Fruit fly (Drosophila melanogaster) whole organism, embryonic: ENCODE results near the gene Rab9Db.
A peak's percentile ranks its signal among the peaks of the same experiment; 100 is the strongest.

Experiments
- CG10431 ChIP-seq: fragments of 200-800 bp; sonication (Bioruptor generic); optimal IDR thresholded peaks from 3 replicates; lab custom pipeline; 2018; ENCODE audit warnings: missing biosample characterization, mild to moderate bottlenecking, missing genetic modification characterization
- CG12155 ChIP-seq: fragments of 200-800 bp; sonication (Bioruptor generic); optimal IDR thresholded peaks from 3 replicates; lab custom pipeline; 2016; ENCODE audit warnings: missing biosample characterization, missing genetic modification characterization
- CG12769 ChIP-seq: fragments of 200-800 bp; sonication (Bioruptor generic); optimal IDR thresholded peaks from 2 replicates; lab custom pipeline; 2019; ENCODE audit warnings: missing biosample characterization, mild to moderate bottlenecking, missing genetic modification characterization, moderate library complexity
- CG15073 ChIP-seq: fragments of 200-800 bp; sonication (Bioruptor generic); optimal IDR thresholded peaks from 2 replicates; lab custom pipeline; 2016; ENCODE audit warnings: missing biosample characterization, missing genetic modification characterization
- CG15269 ChIP-seq: fragments of 200-800 bp; sonication (Bioruptor generic); optimal IDR thresholded peaks from 2 replicates; lab custom pipeline; 2018; ENCODE audit warnings: missing biosample characterization, mild to moderate bottlenecking, missing genetic modification characterization, moderate library complexity
- CG16815 ChIP-seq: fragments of 200-800 bp; sonication (Bioruptor generic); optimal IDR thresholded peaks from 3 replicates; lab custom pipeline; 2017; ENCODE audit warnings: missing biosample characterization, mild to moderate bottlenecking, missing genetic modification characterization
- CG31441 ChIP-seq: fragments of 200-800 bp; sonication (Bioruptor generic); IDR thresholded peaks from 2 replicates; pipeline ENCODE4 v1.3.6; 2022; ENCODE audit warnings: missing biosample characterization, missing genetic modification characterization
- CG32772 ChIP-seq: fragments of 200-800 bp; sonication (Bioruptor generic); IDR thresholded peaks from 2 replicates; pipeline ENCODE4 v1.3.6; 2022; ENCODE audit warnings: missing biosample characterization, missing genetic modification characterization
- CG4820 ChIP-seq: fragments of 200-800 bp; sonication (Bioruptor generic); optimal IDR thresholded peaks from 3 replicates; lab custom pipeline; 2016; ENCODE audit warnings: missing biosample characterization, missing genetic modification characterization
- CG5180 ChIP-seq: fragments of 200-800 bp; sonication (Bioruptor generic); optimal IDR thresholded peaks from 3 replicates; lab custom pipeline; 2017; ENCODE audit warnings: missing biosample characterization, missing genetic modification characterization, mild to moderate bottlenecking, moderate library complexity, missing genetic modification reagents
- CG7271 ChIP-seq: fragments of 200-800 bp; sonication (Bioruptor generic); optimal IDR thresholded peaks from 2 replicates; lab custom pipeline; 2018; ENCODE audit warnings: missing biosample characterization, mild to moderate bottlenecking, missing genetic modification characterization, moderate library complexity
- CG8478 ChIP-seq: fragments of >200 bp; optimal IDR thresholded peaks from 2 replicates; lab custom pipeline; 2018
- D19B ChIP-seq: fragments of 200-800 bp; sonication (Bioruptor generic); optimal IDR thresholded peaks from 2 replicates; lab custom pipeline; 2017; ENCODE audit warnings: missing biosample characterization, mild to moderate bottlenecking, missing genetic modification characterization
- Dll ChIP-seq: fragments of 200-800 bp; sonication (Bioruptor generic); IDR thresholded peaks from 4 replicates; pipeline ENCODE4 v1.3.6; 2022; ENCODE audit warnings: missing biosample characterization, missing genetic modification characterization; ENCODE audit not compliant: partially characterized antibody
- Dref ChIP-seq: fragments of 200-800 bp; sonication (Bioruptor generic); IDR thresholded peaks from 2 replicates; pipeline ENCODE4 v1.3.6; 2022; ENCODE audit warnings: missing biosample characterization, missing genetic modification characterization
- Drgx ChIP-seq: fragments of 200-800 bp; sonication (Bioruptor generic); IDR thresholded peaks from 2 replicates; pipeline ENCODE4 v1.3.6; 2022; ENCODE audit warnings: missing biosample characterization, missing genetic modification characterization
- H15 ChIP-seq: fragments of 200-800 bp; sonication (Bioruptor generic); IDR thresholded peaks from 3 replicates; pipeline ENCODE4 v1.3.6; 2022; ENCODE audit warnings: missing biosample characterization, missing genetic modification characterization
- HLHmδ ChIP-seq: fragments of 200-800 bp; sonication (Bioruptor generic); optimal IDR thresholded peaks from 2 replicates; lab custom pipeline; 2018; ENCODE audit warnings: missing biosample characterization, mild to moderate bottlenecking, missing genetic modification characterization, moderate library complexity
- Hey ChIP-seq: fragments of 200-800 bp; sonication (Bioruptor generic); optimal IDR thresholded peaks from 3 replicates; lab custom pipeline; 2018; ENCODE audit warnings: missing biosample characterization, mild to moderate bottlenecking, missing genetic modification characterization
- Jarid2 ChIP-seq: fragments of 200-800 bp; sonication (Bioruptor generic); optimal IDR thresholded peaks from 3 replicates; lab custom pipeline; 2017; ENCODE audit warnings: mild to moderate bottlenecking, missing biosample characterization, missing genetic modification reagents, missing genetic modification characterization
- Lhr ChIP-seq: fragments of 200-800 bp; sonication (Bioruptor generic); optimal IDR thresholded peaks from 3 replicates; lab custom pipeline; 2017; ENCODE audit warnings: mild to moderate bottlenecking, missing biosample characterization, missing genetic modification reagents, missing genetic modification characterization
- Med ChIP-seq: fragments of 200-800 bp; sonication (Bioruptor generic); peaks from one replicate; lab custom pipeline; 2016; ENCODE audit warnings: missing biosample characterization, missing genetic modification characterization, mild to moderate bottlenecking, inconsistent platforms, moderate library complexity
- Pdp1 ChIP-seq, 2 experiments: fragments of 200-800 bp; sonication (Bioruptor generic); optimal IDR thresholded peaks; 3 replicates each; lab custom pipeline; 2016; ENCODE audit warnings: missing biosample characterization in 2 of 2, missing genetic modification characterization in 2 of 2, mild to moderate bottlenecking in 1 of 2, moderate library complexity in 1 of 2
- Ptx1 ChIP-seq: fragments of 200-800 bp; sonication (Bioruptor generic); IDR thresholded peaks from 2 replicates; pipeline ENCODE4 v1.3.6; 2022; ENCODE audit warnings: missing biosample characterization, missing genetic modification characterization
- Xrp1 ChIP-seq: fragments of 200-800 bp; sonication (Bioruptor generic); IDR thresholded peaks from 2 replicates; pipeline ENCODE4 v1.3.6; 2022; ENCODE audit warnings: missing biosample characterization, missing genetic modification characterization
- ap ChIP-seq: fragments of 200-800 bp; sonication (Bioruptor generic); IDR thresholded peaks from 2 replicates; pipeline ENCODE4 v1.3.6; 2022; ENCODE audit warnings: missing biosample characterization, missing genetic modification characterization
- bcd ChIP-seq: fragments of 200-800 bp; sonication (Bioruptor generic); optimal IDR thresholded peaks from 2 replicates; lab custom pipeline; 2017; ENCODE audit warnings: missing biosample characterization, mild to moderate bottlenecking, missing genetic modification characterization
- bsh ChIP-seq, 2 experiments: fragments of 200-800 bp; sonication (Bioruptor generic); optimal IDR thresholded peaks; 2 replicates each; lab custom pipeline; 2017 to 2018; ENCODE audit warnings: mild to moderate bottlenecking in 2 of 2, missing biosample characterization in 2 of 2, missing genetic modification characterization in 2 of 2, moderate library complexity in 1 of 2
- cato ChIP-seq: fragments of 200-800 bp; sonication (Bioruptor generic); optimal IDR thresholded peaks from 2 replicates; lab custom pipeline; 2016; ENCODE audit warnings: missing biosample characterization, missing genetic modification characterization, borderline replicate concordance
- chif ChIP-seq, 2 experiments: fragments of 200-800 bp; sonication (Bioruptor generic); optimal IDR thresholded peaks; 3 replicates each; lab custom pipeline; 2016; ENCODE audit warnings: missing biosample characterization in 2 of 2, missing genetic modification characterization in 2 of 2
- dpn ChIP-seq, 2 experiments: fragments of 200-800 bp; sonication (Bioruptor generic); optimal IDR thresholded peaks; 3 replicates each; lab custom pipeline; 2016; ENCODE audit warnings: missing biosample characterization in 2 of 2, missing genetic modification characterization in 2 of 2
- dysf ChIP-seq: fragments of 200-800 bp; sonication (Bioruptor generic); IDR thresholded peaks from 3 replicates; pipeline ENCODE4 v1.3.6; 2022; ENCODE audit warnings: missing biosample characterization, missing genetic modification characterization
- ems ChIP-seq: fragments of 200-800 bp; sonication (Bioruptor generic); optimal IDR thresholded peaks from 3 replicates; lab custom pipeline; 2016; ENCODE audit warnings: missing biosample characterization, missing genetic modification characterization
- eve ChIP-seq, 2 experiments: fragments of >200 bp; optimal IDR thresholded peaks; 2 replicates each; lab custom pipeline; 2017; ENCODE audit warnings: missing biosample characterization in 2 of 2, missing genetic modification characterization in 2 of 2
- gcm2 ChIP-seq: fragments of 200-800 bp; sonication (Bioruptor generic); optimal IDR thresholded peaks from 2 replicates; lab custom pipeline; 2016; ENCODE audit warnings: missing biosample characterization, missing genetic modification characterization
- gem ChIP-seq: fragments of 200-800 bp; sonication (Bioruptor generic); optimal IDR thresholded peaks from 2 replicates; lab custom pipeline; 2019; ENCODE audit warnings: missing biosample characterization, mild to moderate bottlenecking, missing genetic modification characterization, moderate library complexity
- lov ChIP-seq, 2 experiments: fragments of 200-800 bp in 1 of 2; fragments of >200 bp in 1 of 2; sonication (Bioruptor generic) in 1 of 2; IDR thresholded peaks in 1 of 2; optimal IDR thresholded peaks in 1 of 2; 2 replicates in 1 of 2; 3 replicates in 1 of 2; pipeline versions ENCODE4 v1.3.6 to Lab custom; 2017 to 2022; ENCODE audit warnings: missing biosample characterization in 1 of 2, missing genetic modification characterization in 1 of 2
- nom ChIP-seq: fragments of 200-800 bp; sonication (Bioruptor generic); optimal IDR thresholded peaks from 2 replicates; lab custom pipeline; 2017; ENCODE audit warnings: missing biosample characterization, missing genetic modification characterization, mild to moderate bottlenecking, moderate library complexity, missing genetic modification reagents
- pan ChIP-seq, 4 experiments: fragments of >200 bp in 3 of 4; fragments of 200-800 bp in 1 of 4; sonication (Bioruptor generic) in 1 of 4; optimal IDR thresholded peaks in 3 of 4; IDR thresholded peaks in 1 of 4; 2 replicates each; pipeline versions ENCODE4 v1.3.6 to Lab custom; 2017 to 2022; ENCODE audit warnings: missing biosample characterization in 2 of 4, missing genetic modification characterization in 2 of 4, mixed read lengths in 1 of 4
- prd ChIP-seq, 3 experiments: fragments of >200 bp in 2 of 3; fragments of 200-800 bp in 1 of 3; sonication (Bioruptor generic) in 1 of 3; optimal IDR thresholded peaks in 2 of 3; IDR thresholded peaks in 1 of 3; 2 replicates in 2 of 3; 3 replicates in 1 of 3; pipeline versions ENCODE4 v1.3.6 to Lab custom; 2017 to 2022; ENCODE audit warnings: missing biosample characterization in 1 of 3, missing genetic modification characterization in 1 of 3
- pzg ChIP-seq: fragments of 200-800 bp; sonication (Bioruptor generic); optimal IDR thresholded peaks from 3 replicates; lab custom pipeline; 2018; ENCODE audit warnings: missing biosample characterization, mild to moderate bottlenecking, missing genetic modification characterization, moderate library complexity
- row ChIP-seq: fragments of 200-800 bp; sonication (Bioruptor generic); IDR thresholded peaks from 3 replicates; pipeline ENCODE4 v1.3.6; 2022; ENCODE audit warnings: missing biosample characterization, missing genetic modification characterization
- sens ChIP-seq: fragments of 200-800 bp; sonication (Bioruptor generic); peaks from one replicate; lab custom pipeline; 2016; ENCODE audit warnings: missing biosample characterization, missing genetic modification characterization

The Rab9Db gene

dm6 chrX:10581476-10581875 lies 41.5 kb downstream of the Rab9Db start:
- TF ChIP-seq Drgx (GFP tag; lab: Robert Waterston, UW) (peak; percentile 35; the same call in 1 of the 2 replicates), CG15073 (no peak), Med (GFP tag; lab: Kevin White, UChicago) (peak; percentile 1), CG5180 (peak; percentile 30), dysf (0 out of 3 replicates have a peak, but pooled peaks have one; percentile 29), Dll (GFP tag; lab: Robert Waterston, UW) (no peak), chif (GFP tag; optimal IDR thresholded peaks at IDR 0.05; lab: Kevin White, UChicago) (no peak), row (GFP tag; lab: Robert Waterston, UW) (peak; percentile 74), gem (tag; lab: Kevin White, UChicago) (peak; percentile 15), CG32772 (GFP tag; lab: Robert Waterston, UW) (peak; percentile 66), pan (optimal IDR thresholded peaks at IDR 0.05; lab: Kevin White, UChicago) (peak in 1 of 2 experiments; percentile 47), pan (GFP tag; optimal IDR thresholded peaks at IDR 0.05 in 1 of 2, IDR thresholded peaks at IDR 0.05 in 1 of 2) (peak; percentile 12 to 16), bsh (GFP tag; optimal IDR thresholded peaks at IDR 0.05; lab: Kevin White, UChicago) (peak in 1 of 2 experiments; percentile 32), CG16815 (GFP tag; lab: Kevin White, UChicago) (no peak), Ptx1 (GFP tag; lab: Robert Waterston, UW) (0 out of 2 replicates have a peak, but pooled peaks have one; percentile 24), D19B (GFP tag; lab: Kevin White, UChicago) (peak; percentile 51), eve (GFP tag; optimal IDR thresholded peaks at IDR 0.05; lab: Kevin White, UChicago) (peak in 1 of 2 experiments; percentile 1), Lhr (GFP tag; lab: Kevin White, UChicago) (no peak), Jarid2 (no peak), sens (GFP tag; lab: Kevin White, UChicago) (peak; percentile 60), Xrp1 (GFP tag; lab: Robert Waterston, UW) (peak; percentile 12; the same call in 1 of the 2 replicates), Hey (tag; lab: Kevin White, UChicago) (no peak), Dref (GFP tag; lab: Robert Waterston, UW) (no peak), nom (peak; percentile 4)
- TF ChIP-seq, all 482 proteins: peak for 15

- TF ChIP-seq CG15269 (tag; lab: Kevin White, UChicago) (no peak), dpn (GFP tag; optimal IDR thresholded peaks at IDR 0.05; lab: Kevin White, UChicago) (no peak), nom (peak; percentile 10), pzg (GFP tag; lab: Kevin White, UChicago) (no peak), ap (GFP tag; lab: Robert Waterston, UW) (no peak), bcd (GFP tag; lab: Kevin White, UChicago) (no peak), CG7271 (tag; lab: Kevin White, UChicago) (no peak), HLHmδ (no peak), CG10431 (GFP tag; lab: Kevin White, UChicago) (no peak), CG12155 (GFP tag; lab: Kevin White, UChicago) (no peak), gcm2 (GFP tag; lab: Kevin White, UChicago) (no peak), prd (optimal IDR thresholded peaks at IDR 0.05; lab: Kevin White, UChicago) (no peak), prd (GFP tag; IDR thresholded peaks at IDR 0.05; lab: Robert Waterston, UW) (no peak), CG8478 (no peak), ems (GFP tag; lab: Kevin White, UChicago) (no peak), cato (GFP tag; lab: Kevin White, UChicago) (no peak), CG31441 (GFP tag; lab: Robert Waterston, UW) (no peak), CG4820 (GFP tag; lab: Kevin White, UChicago) (no peak), H15 (GFP tag; lab: Robert Waterston, UW) (no peak), Pdp1 (GFP tag; optimal IDR thresholded peaks at IDR 0.05; lab: Kevin White, UChicago) (peak in 1 of 2 experiments; percentile 5), lov (optimal IDR thresholded peaks at IDR 0.05; lab: Kevin White, UChicago) (no peak), lov (GFP tag; IDR thresholded peaks at IDR 0.05; lab: Robert Waterston, UW) (no peak), dysf (no peak), CG12769 (tag; lab: Kevin White, UChicago) (peak; percentile 18)
Measured at dm6 chrX:10580459-10581103, 42.4 kb downstream of the Rab9Db start.
